In genomic region chrX:14708176-14708642, ce11 we compare ENCODE assay signal across 1 worm cellular context.
TF ChIP-seq lines count a peak whose summit lies in the region.

No protein-coding gene starts in this region.

TF ChIP-seq in whole organism, L1 larva, 84 proteins besides CTCF, POLR2A, EP300 and RAD21 (continued from another document):
- TF ChIP-seq C04F5.9 (tag; optimal IDR thresholded peaks at IDR 0.05; lab: Kevin White, UChicago): peak; percentile 35
- TF ChIP-seq snpc-4 (tag; optimal IDR thresholded peaks at IDR 0.05; lab: Kevin White, UChicago): peak; percentile 88
- TF ChIP-seq nhr-76 (tag; optimal IDR thresholded peaks at IDR 0.05; lab: Kevin White, UChicago): no peak
- TF ChIP-seq Y116A8C.19 (tag; optimal IDR thresholded peaks at IDR 0.05; lab: Kevin White, UChicago; ENCODE audit: borderline replicate concordance): no peak
- peak; percentile 64 for TF ChIP-seq unc-130 (tag; optimal IDR thresholded peaks at IDR 0.05; lab: Kevin White, UChicago)
- TF ChIP-seq rnt-1 (tag; optimal IDR thresholded peaks at IDR 0.05; lab: Kevin White, UChicago): peak; percentile 87
- no peak for TF ChIP-seq elt-2 (tag; optimal IDR thresholded peaks at IDR 0.05; lab: Kevin White, UChicago)
- TF ChIP-seq lsy-2 (tag; optimal IDR thresholded peaks at IDR 0.05; lab: Kevin White, UChicago): peak; percentile 84 to 89
- TF ChIP-seq ztf-11 (tag; optimal IDR thresholded peaks at IDR 0.05; lab: Kevin White, UChicago): peak in 1 of 2 experiments; percentile 72
- peak; percentile 71 for TF ChIP-seq lir-3 (tag; optimal IDR thresholded peaks at IDR 0.05; lab: Kevin White, UChicago; ENCODE audit: poor library complexity)
- peak; percentile 87 for TF ChIP-seq aha-1 (tag; optimal IDR thresholded peaks at IDR 0.05; lab: Kevin White, UChicago)
- TF ChIP-seq fkh-4 (tag; optimal IDR thresholded peaks at IDR 0.05; lab: Kevin White, UChicago; ENCODE audit: borderline replicate concordance): no peak
- TF ChIP-seq nhr-11 (tag; optimal IDR thresholded peaks at IDR 0.05; lab: Kevin White, UChicago): peak; percentile 8
- TF ChIP-seq mef-2 (tag; optimal IDR thresholded peaks at IDR 0.05; lab: Kevin White, UChicago): peak; percentile 89
